Worm (Caenorhabditis elegans) whole organism, L3 larva: Measurements from ENCODE around the gene irld-24.
A peak's percentile ranks its signal among the peaks of the same experiment; 100 is the strongest.

ENCODE experiments used
- R02D3.7 ChIP-seq: fragments of 150-350 bp; optimal IDR thresholded peaks from 2 replicates; lab custom pipeline; 2014; ENCODE audit warnings: missing biosample characterization, missing genetic modification characterization
- ZK546.5 ChIP-seq: sonication (generic microtip); optimal IDR thresholded peaks from 2 replicates; lab custom pipeline; 2017; ENCODE audit warnings: missing biosample characterization, missing genetic modification characterization
- ama-1 ChIP-seq: fragments of 150-350 bp; optimal IDR thresholded peaks from 2 replicates; lab custom pipeline; 2018
- ceh-16 ChIP-seq: sonication (generic microtip); optimal IDR thresholded peaks from 2 replicates; lab custom pipeline; 2017; ENCODE audit warnings: missing biosample characterization, missing genetic modification characterization
- ceh-82 ChIP-seq: fragments of 150-350 bp; optimal IDR thresholded peaks from 2 replicates; lab custom pipeline; 2014; ENCODE audit warnings: missing biosample characterization, missing genetic modification characterization
- ceh-9 ChIP-seq: sonication (generic microtip); optimal IDR thresholded peaks from 2 replicates; lab custom pipeline; 2018; ENCODE audit warnings: missing biosample characterization, missing genetic modification characterization
- daf-12 ChIP-seq: fragments of 150-350 bp; optimal IDR thresholded peaks from 2 replicates; lab custom pipeline; 2014; ENCODE audit warnings: missing biosample characterization, missing genetic modification reagents, missing genetic modification characterization
- egl-27 ChIP-seq: sonication (generic microtip); optimal IDR thresholded peaks from 4 replicates; lab custom pipeline; 2017; ENCODE audit warnings: missing biosample characterization, missing genetic modification reagents, missing genetic modification characterization
- elt-1 ChIP-seq: fragments of 150-350 bp; optimal IDR thresholded peaks from 2 replicates; lab custom pipeline; 2014; ENCODE audit warnings: missing biosample characterization, missing genetic modification characterization
- elt-3 ChIP-seq, 3 experiments: fragments of 150-350 bp in 1 of 3; sonication (generic microtip) in 2 of 3; optimal IDR thresholded peaks; 2 replicates in 2 of 3; 4 replicates in 1 of 3; lab custom pipeline; 2014 to 2017; ENCODE audit warnings: missing biosample characterization in 3 of 3, missing genetic modification characterization in 3 of 3
- eor-1 ChIP-seq, 2 experiments: fragments of 150-350 bp; optimal IDR thresholded peaks; 2 replicates each; lab custom pipeline; 2014 to 2018; ENCODE audit warnings: missing biosample characterization in 2 of 2, missing genetic modification characterization in 2 of 2
- fkh-10 ChIP-seq: sonication (generic microtip); optimal IDR thresholded peaks from 2 replicates; lab custom pipeline; 2017; ENCODE audit warnings: missing biosample characterization, missing genetic modification reagents, missing genetic modification characterization
- fkh-2 ChIP-seq: fragments of 150-350 bp; optimal IDR thresholded peaks from 2 replicates; lab custom pipeline; 2014; ENCODE audit warnings: missing biosample characterization, missing genetic modification reagents, missing genetic modification characterization
- fos-1 ChIP-seq: fragments of 150-350 bp; optimal IDR thresholded peaks from 2 replicates; lab custom pipeline; 2014; ENCODE audit warnings: missing biosample characterization, missing genetic modification characterization
- hmg-11 ChIP-seq: sonication (generic microtip); optimal IDR thresholded peaks from 2 replicates; lab custom pipeline; 2016; ENCODE audit warnings: missing genetic modification characterization, missing compliant biosample characterization
- jun-1 ChIP-seq: fragments of 150-350 bp; optimal IDR thresholded peaks from 2 replicates; lab custom pipeline; 2014; ENCODE audit warnings: missing biosample characterization, missing genetic modification reagents, missing genetic modification characterization
- lin-15B ChIP-seq: fragments of 150-350 bp; optimal IDR thresholded peaks from 2 replicates; lab custom pipeline; 2014; ENCODE audit warnings: missing biosample characterization, missing genetic modification characterization
- lin-39 ChIP-seq: fragments of 150-350 bp; optimal IDR thresholded peaks from 2 replicates; lab custom pipeline; 2018; ENCODE audit warnings: missing biosample characterization, missing genetic modification reagents, missing genetic modification characterization
- lsy-12 ChIP-seq: sonication (generic microtip); optimal IDR thresholded peaks from 2 replicates; lab custom pipeline; 2016; ENCODE audit warnings: mild to moderate bottlenecking, missing genetic modification characterization, missing compliant biosample characterization
- mdl-1 ChIP-seq: fragments of 150-350 bp; optimal IDR thresholded peaks from 2 replicates; lab custom pipeline; 2014; ENCODE audit warnings: missing biosample characterization, missing genetic modification characterization
- mml-1 ChIP-seq: fragments of 150-350 bp; sonication (generic microtip); optimal IDR thresholded peaks from 3 replicates; lab custom pipeline; 2014; ENCODE audit warnings: missing biosample characterization, missing genetic modification characterization
- nfya-1 ChIP-seq: sonication (generic microtip); optimal IDR thresholded peaks from 2 replicates; lab custom pipeline; 2017; ENCODE audit warnings: missing genetic modification characterization, mild to moderate bottlenecking, missing compliant biosample characterization, antibody characterized with exemption, moderate library complexity; ENCODE audit not compliant: insufficient read depth
- nhr-11 ChIP-seq: fragments of 150-350 bp; optimal IDR thresholded peaks from 2 replicates; lab custom pipeline; 2014; ENCODE audit warnings: missing biosample characterization, missing genetic modification characterization
- nhr-23 ChIP-seq: fragments of 150-350 bp; optimal IDR thresholded peaks from 2 replicates; lab custom pipeline; 2014; ENCODE audit warnings: missing biosample characterization, missing genetic modification reagents, missing genetic modification characterization
- nhr-237 ChIP-seq: fragments of 150-350 bp; optimal IDR thresholded peaks from 2 replicates; lab custom pipeline; 2014; ENCODE audit warnings: missing biosample characterization, missing genetic modification characterization
- nhr-25 ChIP-seq: sonication (generic microtip); optimal IDR thresholded peaks from 2 replicates; lab custom pipeline; 2017; ENCODE audit warnings: missing biosample characterization, missing genetic modification characterization
- nhr-43 ChIP-seq: sonication (generic microtip); optimal IDR thresholded peaks from 2 replicates; lab custom pipeline; 2016; ENCODE audit warnings: mild to moderate bottlenecking, missing genetic modification characterization, missing compliant biosample characterization; ENCODE audit not compliant: poor library complexity, severe bottlenecking
- nhr-67 ChIP-seq: fragments of 150-350 bp; optimal IDR thresholded peaks from 2 replicates; lab custom pipeline; 2014; ENCODE audit warnings: missing biosample characterization, missing genetic modification characterization
- nhr-77 ChIP-seq: fragments of 150-350 bp; optimal IDR thresholded peaks from 2 replicates; lab custom pipeline; 2014; ENCODE audit warnings: missing biosample characterization, missing genetic modification characterization
- pha-4 ChIP-seq: fragments of 150-350 bp; optimal IDR thresholded peaks from 2 replicates; lab custom pipeline; 2014; ENCODE audit warnings: missing biosample characterization, missing genetic modification reagents, missing genetic modification characterization
- pqm-1 ChIP-seq: fragments of 150-350 bp; optimal IDR thresholded peaks from 2 replicates; lab custom pipeline; 2017; ENCODE audit warnings: missing biosample characterization, missing genetic modification characterization, inconsistent platforms
- sea-2 ChIP-seq: fragments of 150-350 bp; sonication (generic microtip); optimal IDR thresholded peaks from 4 replicates; lab custom pipeline; 2014; ENCODE audit warnings: missing biosample characterization, missing genetic modification reagents, missing genetic modification characterization
- skn-1 ChIP-seq: fragments of 150-350 bp; optimal IDR thresholded peaks from 2 replicates; lab custom pipeline; 2014; ENCODE audit warnings: missing biosample characterization, missing genetic modification characterization
- snpc-4 ChIP-seq: fragments of 150-350 bp; optimal IDR thresholded peaks from 2 replicates; lab custom pipeline; 2014; ENCODE audit warnings: missing biosample characterization, missing genetic modification characterization
- tbx-2 ChIP-seq: sonication (generic microtip); optimal IDR thresholded peaks from 2 replicates; lab custom pipeline; 2016; ENCODE audit warnings: mild to moderate bottlenecking, missing genetic modification characterization, missing compliant biosample characterization
- unc-62 ChIP-seq: fragments of 150-350 bp; sonication (generic microtip); optimal IDR thresholded peaks from 4 replicates; lab custom pipeline; 2014; ENCODE audit warnings: missing biosample characterization, missing genetic modification reagents, missing genetic modification characterization
- zag-1 ChIP-seq: fragments of 150-350 bp; optimal IDR thresholded peaks from 2 replicates; lab custom pipeline; 2014; ENCODE audit warnings: missing biosample characterization, missing genetic modification characterization
- ztf-11 ChIP-seq: fragments of 150-350 bp; optimal IDR thresholded peaks from 2 replicates; lab custom pipeline; 2014; ENCODE audit warnings: missing biosample characterization, missing genetic modification characterization

irld-24 gene

DNA sequence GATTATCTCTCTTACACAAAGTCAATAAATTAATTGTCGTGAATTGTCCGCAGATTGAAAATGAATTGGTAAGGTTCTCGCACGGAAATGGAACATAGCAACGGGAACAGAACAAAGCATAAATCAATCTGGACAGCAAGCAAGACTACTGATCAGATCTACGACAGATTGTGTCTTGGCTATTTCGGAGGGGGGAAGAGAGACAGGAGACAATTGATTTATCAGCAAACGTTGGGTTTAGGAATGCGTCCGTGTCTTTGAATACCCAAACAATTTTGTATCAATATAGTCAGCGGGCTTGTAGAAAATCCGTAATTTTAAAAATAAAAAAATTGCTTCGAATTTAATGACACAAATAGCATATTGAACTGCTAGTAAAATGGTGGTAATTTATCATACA lies 45.1 kb upstream of the irld-24 start:
- TF ChIP-seq elt-3 (tag; optimal IDR thresholded peaks at IDR 0.05; lab: Kevin White, UChicago) (peak in 2 of 3 experiments; percentile 58 to 86), daf-12 (tag; lab: Kevin White, UChicago) (no peak), nhr-43 (tag; lab: Kevin White, UChicago) (peak; percentile 67), egl-27 (no peak), elt-1 (tag; lab: Kevin White, UChicago) (peak; percentile 44), lsy-12 (tag; lab: Kevin White, UChicago) (peak; percentile 26), nhr-237 (tag; lab: Kevin White, UChicago) (no peak), unc-62 (peak; percentile 28), R02D3.7 (no peak), fkh-10 (no peak), ama-1 (lab: Kevin White, UChicago) (peak; percentile 57), zag-1 (tag; lab: Kevin White, UChicago) (no peak), pha-4 (tag; lab: Kevin White, UChicago) (no peak), ZK546.5 (tag; lab: Kevin White, UChicago) (no peak), nhr-67 (tag; lab: Kevin White, UChicago) (no peak), nhr-77 (tag; lab: Kevin White, UChicago) (no peak), nhr-25 (tag; lab: Kevin White, UChicago) (peak; percentile 29), nhr-23 (tag; lab: Kevin White, UChicago) (peak; percentile 53), snpc-4 (tag; lab: Kevin White, UChicago) (no peak), pqm-1 (tag; lab: Kevin White, UChicago) (no peak), ceh-9 (tag; lab: Kevin White, UChicago) (no peak), mdl-1 (no peak), nfya-1 (tag; lab: Kevin White, UChicago) (no peak)

DNA sequence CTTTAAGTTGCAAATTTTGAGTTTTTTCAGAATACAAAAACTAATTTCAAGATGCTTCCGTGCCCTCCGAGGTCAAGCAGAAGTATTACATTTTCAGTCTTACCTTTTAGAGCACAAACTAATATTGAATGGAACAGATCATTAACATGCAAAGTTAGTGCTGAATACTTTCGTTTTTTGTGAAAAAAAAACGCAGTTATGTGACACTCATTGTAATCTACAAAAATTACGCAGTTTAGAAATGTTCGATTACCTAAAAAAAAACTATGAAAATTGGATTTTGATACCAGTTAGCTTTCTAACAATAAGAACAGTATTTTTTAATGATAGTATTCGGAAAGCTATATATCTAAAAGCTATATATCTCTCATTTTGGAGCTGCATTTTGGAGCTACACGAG lies 44.5 kb upstream of the irld-24 start:
- TF ChIP-seq nfya-1 (tag; lab: Kevin White, UChicago) (no peak), ztf-11 (tag; lab: Kevin White, UChicago) (no peak), elt-3 (tag; optimal IDR thresholded peaks at IDR 0.05; lab: Kevin White, UChicago) (no peak), fkh-10 (no peak), R02D3.7 (no peak), nhr-67 (tag; lab: Kevin White, UChicago) (no peak), hmg-11 (no peak), sea-2 (no peak), fkh-2 (tag; lab: Kevin White, UChicago) (no peak), pqm-1 (tag; lab: Kevin White, UChicago) (no peak), ceh-16 (no peak), eor-1 (tag; optimal IDR thresholded peaks at IDR 0.05; lab: Kevin White, UChicago) (no peak), tbx-2 (no peak), lsy-12 (tag; lab: Kevin White, UChicago) (no peak), daf-12 (tag; lab: Kevin White, UChicago) (no peak), nhr-237 (tag; lab: Kevin White, UChicago) (no peak), lin-15B (tag; lab: Kevin White, UChicago) (no peak)

DNA sequence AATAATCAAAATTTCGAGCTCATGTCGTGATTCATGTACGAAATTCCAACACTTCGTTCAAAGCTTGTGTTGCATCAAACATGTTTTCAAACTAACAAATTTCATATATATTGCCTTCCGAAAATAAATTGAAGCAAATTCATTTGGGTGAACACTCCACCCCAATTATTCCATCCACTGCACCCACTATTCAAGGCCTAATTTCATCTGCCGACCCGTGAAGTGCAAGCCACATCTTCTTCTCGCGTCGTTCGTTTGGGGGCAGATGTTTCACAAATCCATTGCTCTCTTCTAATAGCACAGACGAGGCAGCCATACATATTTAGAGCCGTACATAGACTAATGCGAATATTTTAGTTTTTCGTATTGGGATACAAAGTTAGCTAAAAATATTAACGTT lies 42.2 kb upstream of the irld-24 start:
- TF ChIP-seq fos-1 (tag; lab: Kevin White, UChicago), result no peak
- TF ChIP-seq ceh-82, result no peak
- TF ChIP-seq ztf-11 (tag; lab: Kevin White, UChicago), result no peak
- TF ChIP-seq skn-1 (tag; lab: Kevin White, UChicago), result no peak
- TF ChIP-seq mml-1, result no peak
- TF ChIP-seq lin-39 (tag; lab: Kevin White, UChicago), result no peak
- no peak for TF ChIP-seq unc-62
- no peak for TF ChIP-seq nhr-11 (tag; lab: Kevin White, UChicago)

DNA sequence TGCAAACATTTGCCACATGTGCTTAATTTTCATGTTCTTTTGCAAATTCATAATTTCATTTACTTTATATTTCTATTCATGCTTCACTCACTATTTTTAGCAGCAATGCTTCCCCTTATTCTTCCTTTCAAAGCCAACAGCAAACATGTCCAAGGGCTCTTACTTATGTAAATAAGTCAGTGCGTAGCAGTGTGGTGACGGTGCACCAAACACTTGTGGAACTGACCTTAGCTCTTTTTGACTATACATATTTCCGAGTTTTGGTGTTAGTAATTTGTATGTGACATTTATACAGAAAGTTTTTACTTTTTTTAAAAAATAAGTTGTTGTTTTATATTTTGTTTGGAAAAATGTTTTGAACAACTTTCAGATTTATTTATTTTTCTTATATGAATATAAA lies 41.3 kb upstream of the irld-24 start:
- TF ChIP-seq jun-1 (tag; lab: Kevin White, UChicago) (no peak), ceh-16 (no peak), elt-1 (tag; lab: Kevin White, UChicago) (no peak), sea-2 (no peak), fkh-2 (tag; lab: Kevin White, UChicago) (no peak)
